Worm (Caenorhabditis elegans) whole organism, midembryonic: ENCODE measurements around the gene tmem-184.

ENCODE experiments used
- T22C8.4 ChIP-seq: fragments of 200-800 bp; sonication (Bioruptor generic); IDR thresholded peaks from 2 replicates; pipeline ENCODE4 v1.3.6; 2022; ENCODE audit warnings: missing genetic modification characterization, missing compliant biosample characterization
- cog-1 ChIP-seq: sonication (generic microtip); optimal IDR thresholded peaks from 2 replicates; lab custom pipeline; 2016; ENCODE audit warnings: missing genetic modification characterization, missing compliant biosample characterization
- flt-1 ChIP-seq: fragments of 200-800 bp; sonication (Bioruptor generic); IDR thresholded peaks from 2 replicates; pipeline ENCODE4 v1.3.6; 2022; ENCODE audit warnings: missing genetic modification characterization, missing compliant biosample characterization
- klf-2 ChIP-seq: fragments of 200-800 bp; sonication (Bioruptor generic); conservative IDR thresholded peaks from 2 replicates; pipeline ENCODE4 v1.3.6; 2022; ENCODE audit warnings: missing genetic modification reagents, missing genetic modification characterization, missing compliant biosample characterization
- med-1 ChIP-seq: sonication (generic microtip); optimal IDR thresholded peaks from 2 replicates; lab custom pipeline; 2017; ENCODE audit warnings: missing genetic modification characterization, mild to moderate bottlenecking, missing compliant biosample characterization, antibody characterized with exemption, missing genetic modification reagents; ENCODE audit not compliant: insufficient read depth
- ref-1 ChIP-seq: fragments of 200-800 bp; sonication (Bioruptor generic); conservative IDR thresholded peaks from 2 replicates; pipeline ENCODE4 v1.3.6; 2022; ENCODE audit warnings: missing genetic modification reagents, missing genetic modification characterization, missing compliant biosample characterization
- tab-1 ChIP-seq: fragments of 200-800 bp; sonication (Bioruptor generic); IDR thresholded peaks from 2 replicates; pipeline ENCODE4 v1.3.6; 2022; ENCODE audit warnings: missing genetic modification characterization, missing compliant biosample characterization
- ztf-23 ChIP-seq: fragments of 200-800 bp; sonication (Bioruptor generic); IDR thresholded peaks from 2 replicates; pipeline ENCODE4 v1.3.6; 2022; ENCODE audit warnings: missing genetic modification reagents, missing genetic modification characterization, missing compliant biosample characterization
- ztf-29 ChIP-seq: fragments of 200-800 bp; sonication (Bioruptor generic); IDR thresholded peaks from 2 replicates; pipeline ENCODE4 v1.3.6; 2022; ENCODE audit warnings: missing genetic modification reagents, missing genetic modification characterization, missing compliant biosample characterization

Gene tmem-184

ce11 chrX:14739466-14739865, 32.8 kb upstream of the tmem-184 start:
- TF ChIP-seq T22C8.4 (GFP tag; lab: Robert Waterston, UW) (no peak), med-1 (GFP tag; lab: Kevin White, UChicago) (no peak), flt-1 (GFP tag; lab: Robert Waterston, UW) (no peak), tab-1 (no peak), ref-1 (GFP tag; lab: Robert Waterston, UW) (no peak), ztf-23 (GFP tag; lab: Robert Waterston, UW) (no peak), cog-1 (no peak), ztf-29 (GFP tag; lab: Robert Waterston, UW) (no peak), klf-2 (GFP tag; lab: Robert Waterston, UW) (no peak)

- TF ChIP-seq flt-1 (GFP tag; lab: Robert Waterston, UW) (no peak), ref-1 (GFP tag; lab: Robert Waterston, UW) (no peak), klf-2 (GFP tag; lab: Robert Waterston, UW) (no peak), cog-1 (no peak), T22C8.4 (GFP tag; lab: Robert Waterston, UW) (no peak), med-1 (GFP tag; lab: Kevin White, UChicago) (no peak), ztf-29 (GFP tag; lab: Robert Waterston, UW) (no peak), tab-1 (no peak), ztf-23 (GFP tag; lab: Robert Waterston, UW) (no peak)
Observed at ce11 chrX:14737623-14738022, 31.0 kb upstream of the tmem-184 start.

DNA sequence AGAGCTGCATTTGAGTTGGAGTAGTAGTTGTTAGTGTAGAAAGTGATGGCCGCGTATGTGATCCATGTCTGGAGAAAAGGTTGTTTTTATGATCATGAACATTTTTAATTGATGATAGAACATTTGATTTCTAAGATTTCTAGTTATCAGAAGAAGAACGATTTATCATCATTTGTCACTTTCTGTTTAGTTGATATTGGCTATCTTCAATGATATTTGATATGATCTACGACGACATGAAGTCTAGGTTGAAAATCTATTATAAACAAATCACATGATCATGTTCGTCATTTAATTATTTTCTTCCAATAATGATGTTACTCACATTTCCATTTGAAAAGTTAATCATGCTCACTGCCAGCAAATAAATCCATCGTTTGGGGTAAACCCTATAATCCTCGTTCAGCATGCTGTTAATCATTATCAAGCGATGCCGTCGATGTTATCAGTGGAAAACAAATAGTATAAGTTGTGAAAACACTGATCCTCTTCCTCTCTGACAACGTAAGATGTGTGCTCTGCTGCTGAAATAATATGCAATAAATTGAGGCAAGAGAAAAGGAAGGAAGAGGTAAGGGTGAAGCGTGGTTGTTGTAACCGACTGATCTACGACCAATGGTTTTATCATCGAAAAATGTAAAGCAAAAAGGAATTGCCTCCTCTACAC, 30.4 kb upstream of the tmem-184 start:
- TF ChIP-seq ztf-29 (GFP tag; lab: Robert Waterston, UW) = no peak
- TF ChIP-seq klf-2 (GFP tag; lab: Robert Waterston, UW) = no peak
- no peak for TF ChIP-seq ztf-23 (GFP tag; lab: Robert Waterston, UW)
- TF ChIP-seq ref-1 (GFP tag; lab: Robert Waterston, UW) = no peak
- no peak for TF ChIP-seq tab-1
- TF ChIP-seq T22C8.4 (GFP tag; lab: Robert Waterston, UW) = no peak
- TF ChIP-seq flt-1 (GFP tag; lab: Robert Waterston, UW) = no peak
- TF ChIP-seq cog-1 = no peak
- TF ChIP-seq med-1 (GFP tag; lab: Kevin White, UChicago) = no peak

- TF ChIP-seq tab-1 = no peak
Observed at ce11 chrX:14736220-14736619, 29.6 kb upstream of the tmem-184 start.

DNA sequence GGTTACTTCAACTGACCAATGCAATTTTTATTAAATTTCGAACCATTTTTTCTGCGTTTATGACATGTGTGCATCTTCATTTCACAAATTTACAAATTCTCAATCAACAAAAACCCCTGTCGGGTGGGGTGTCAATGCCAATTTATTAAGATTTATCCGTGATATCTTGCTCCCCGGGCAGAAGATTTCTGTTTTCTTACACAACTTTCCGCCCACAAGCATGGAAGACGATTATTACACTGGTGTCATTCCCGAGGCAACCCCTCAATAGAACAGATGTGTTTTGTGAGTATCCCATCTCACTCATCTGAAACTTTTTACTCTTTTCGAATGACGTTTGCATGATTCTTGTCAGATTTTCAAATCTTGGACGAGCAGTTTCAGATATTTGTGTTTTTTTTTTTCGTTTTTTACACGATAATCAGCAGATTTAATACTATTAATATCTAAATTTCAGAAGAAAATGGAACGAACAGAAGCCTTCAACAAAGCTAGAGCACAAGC, 25.2 kb upstream of the tmem-184 start, which contains the start of gene F33C8.4:
Gene F33C8.4 (plus strand): TSS at position 454 of the 504 bp plus-strand sequence.
- TF ChIP-seq cog-1 (no peak), tab-1 (no peak), T22C8.4 (GFP tag; lab: Robert Waterston, UW) (no peak), ztf-29 (GFP tag; lab: Robert Waterston, UW) (no peak), klf-2 (GFP tag; lab: Robert Waterston, UW) (no peak), ref-1 (GFP tag; lab: Robert Waterston, UW) (no peak), flt-1 (GFP tag; lab: Robert Waterston, UW) (no peak), ztf-23 (GFP tag; lab: Robert Waterston, UW) (no peak), med-1 (GFP tag; lab: Kevin White, UChicago) (no peak)

ce11 chrX:14729319-14729718, 22.7 kb upstream of the tmem-184 start, which contains the start of gene tsp-8:
tsp-8 (minus strand) TSS chrX:14729503.
- TF ChIP-seq ref-1 (GFP tag; lab: Robert Waterston, UW) (no peak), ztf-23 (GFP tag; lab: Robert Waterston, UW) (no peak), med-1 (GFP tag; lab: Kevin White, UChicago) (no peak), tab-1 (no peak), ztf-29 (GFP tag; lab: Robert Waterston, UW) (no peak), klf-2 (GFP tag; lab: Robert Waterston, UW) (no peak), cog-1 (no peak), T22C8.4 (GFP tag; lab: Robert Waterston, UW) (no peak), flt-1 (GFP tag; lab: Robert Waterston, UW) (no peak)

ce11 chrX:14724935-14725334, 18.3 kb upstream of the tmem-184 start:
- no peak for TF ChIP-seq tab-1
- TF ChIP-seq ref-1 (GFP tag; lab: Robert Waterston, UW) = no peak
- TF ChIP-seq flt-1 (GFP tag; lab: Robert Waterston, UW) = 0 out of 2 replicates have a peak, but pooled peaks have one; percentile 26

ce11 chrX:14724139-14724538, 17.5 kb upstream of the tmem-184 start:
- TF ChIP-seq flt-1 (GFP tag; lab: Robert Waterston, UW) = peak; percentile 35; the same call in 1 of the 2 replicates

DNA sequence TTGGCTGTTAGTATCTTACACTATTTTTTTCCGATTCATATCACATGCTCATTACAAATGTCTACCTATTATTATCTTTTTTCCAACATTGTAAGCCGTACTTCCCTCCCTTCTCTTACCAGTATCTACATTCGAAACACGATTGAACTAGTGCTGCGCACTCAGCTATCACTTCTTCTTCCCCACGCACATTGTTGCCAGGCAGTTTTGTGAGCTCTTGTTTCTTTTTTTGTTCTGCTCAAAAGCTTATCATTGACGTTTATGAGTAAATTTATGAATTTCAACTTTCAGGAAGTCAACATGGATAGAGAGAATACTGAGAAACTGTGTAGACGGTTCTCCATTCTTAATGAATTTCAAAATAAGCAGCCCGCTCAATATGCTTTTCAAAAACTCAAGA, 14.4 kb upstream of the tmem-184 start, which contains the start of gene F33C8.2:
Gene F33C8.2 (plus strand): TSS at position 301 of the 400 bp plus-strand sequence.
- no peak for TF ChIP-seq tab-1
- no peak for TF ChIP-seq ref-1 (GFP tag; lab: Robert Waterston, UW)
- TF ChIP-seq cog-1 = no peak
- TF ChIP-seq T22C8.4 (GFP tag; lab: Robert Waterston, UW) = no peak
- TF ChIP-seq ztf-29 (GFP tag; lab: Robert Waterston, UW) = no peak
- no peak for TF ChIP-seq klf-2 (GFP tag; lab: Robert Waterston, UW)

ce11 chrX:14717782-14718181, 11.1 kb upstream of the tmem-184 start:
- TF ChIP-seq klf-2 (GFP tag; lab: Robert Waterston, UW) (no peak), T22C8.4 (GFP tag; lab: Robert Waterston, UW) (no peak), ztf-29 (GFP tag; lab: Robert Waterston, UW) (no peak), flt-1 (GFP tag; lab: Robert Waterston, UW) (no peak), ref-1 (GFP tag; lab: Robert Waterston, UW) (no peak), ztf-23 (GFP tag; lab: Robert Waterston, UW) (no peak), med-1 (GFP tag; lab: Kevin White, UChicago) (no peak), cog-1 (no peak), tab-1 (no peak)
